Fruit fly (Drosophila melanogaster) whole organism, pupa: Measurements from ENCODE around the gene spri.
A peak's percentile ranks its signal among the peaks of the same experiment; 100 is the strongest.

Experiments
- CG32121 ChIP-seq: fragments of 200-800 bp; sonication (Bioruptor generic); IDR thresholded peaks from 2 replicates; pipeline ENCODE4 v1.3.6; 2022; ENCODE audit warnings: missing biosample characterization, missing genetic modification characterization
- CG9948 ChIP-seq: fragments of 200-800 bp; sonication (Bioruptor generic); optimal IDR thresholded peaks from 2 replicates; lab custom pipeline; 2018; ENCODE audit warnings: missing biosample characterization, mild to moderate bottlenecking, missing genetic modification characterization, moderate library complexity
- D1 ChIP-seq: fragments of 200-800 bp; sonication (Bioruptor generic); optimal IDR thresholded peaks from 2 replicates; lab custom pipeline; 2018; ENCODE audit warnings: missing biosample characterization, mild to moderate bottlenecking, missing genetic modification characterization, moderate library complexity
- EcR ChIP-seq: fragments of 200-800 bp; sonication (Bioruptor generic); optimal IDR thresholded peaks from 3 replicates; lab custom pipeline; 2019; ENCODE audit warnings: missing biosample characterization, missing genetic modification characterization, mild to moderate bottlenecking, moderate library complexity, missing genetic modification reagents
- rn ChIP-seq: fragments of 200-800 bp; sonication (Bioruptor generic); IDR thresholded peaks from 2 replicates; pipeline ENCODE4 v1.3.6; 2022; ENCODE audit warnings: missing biosample characterization, missing genetic modification characterization

dm6 chrX:10515323-10515853, 69.8 kb downstream of the spri start:
- TF ChIP-seq D1 (tag; lab: Kevin White, UChicago): no peak
- no peak for TF ChIP-seq rn
- TF ChIP-seq CG9948 (tag; lab: Kevin White, UChicago): peak; percentile 54
- no peak for TF ChIP-seq EcR (GFP tag; lab: Kevin White, UChicago)
- peak; percentile 61 for TF ChIP-seq CG32121
